Fruit fly (Drosophila melanogaster) whole organism, prepupa: Measurements from ENCODE around the gene Oatp30B.

Source experiments
- Blimp-1 ChIP-seq: fragments of 200-800 bp; sonication (Bioruptor generic); optimal IDR thresholded peaks from 3 replicates; lab custom pipeline; 2017; ENCODE audit warnings: missing biosample characterization, missing genetic modification characterization, mild to moderate bottlenecking, moderate library complexity, missing genetic modification reagents
- CG10631 ChIP-seq: fragments of 200-800 bp; sonication (Bioruptor generic); optimal IDR thresholded peaks from 2 replicates; lab custom pipeline; 2016; ENCODE audit warnings: missing biosample characterization, missing genetic modification characterization
- CG10669 ChIP-seq: fragments of 200-800 bp; sonication (Bioruptor generic); optimal IDR thresholded peaks from 3 replicates; lab custom pipeline; 2018; ENCODE audit warnings: missing biosample characterization, mild to moderate bottlenecking, missing genetic modification characterization, moderate library complexity
- CG11294 ChIP-seq: fragments of 200-800 bp; sonication (Bioruptor generic); IDR thresholded peaks from 2 replicates; pipeline ENCODE4 v1.3.6; 2022; ENCODE audit warnings: missing biosample characterization, missing genetic modification characterization
- CG11762 ChIP-seq: fragments of 200-800 bp; sonication (Bioruptor generic); optimal IDR thresholded peaks from 3 replicates; lab custom pipeline; 2016; ENCODE audit warnings: missing biosample characterization, missing genetic modification characterization; ENCODE audit not compliant: insufficient read depth
- CG11902 ChIP-seq: fragments of 200-800 bp; sonication (Bioruptor generic); optimal IDR thresholded peaks from 3 replicates; lab custom pipeline; 2016; ENCODE audit warnings: missing biosample characterization, missing genetic modification characterization
- CG15336 ChIP-seq: fragments of 200-800 bp; sonication (Bioruptor generic); IDR thresholded peaks from 2 replicates; pipeline ENCODE4 v1.3.6; 2022; ENCODE audit warnings: missing biosample characterization, missing genetic modification characterization
- CG16779 ChIP-seq: fragments of 200-800 bp; sonication (Bioruptor generic); optimal IDR thresholded peaks from 3 replicates; lab custom pipeline; 2017; ENCODE audit warnings: missing biosample characterization, mild to moderate bottlenecking, missing genetic modification characterization
- CG3032 ChIP-seq: fragments of 200-800 bp; optimal IDR thresholded peaks from 2 replicates; lab custom pipeline; 2019; ENCODE audit warnings: missing biosample characterization, mild to moderate bottlenecking, missing genetic modification characterization, moderate library complexity
- CG31627 ChIP-seq: fragments of 200-800 bp; sonication (Bioruptor generic); optimal IDR thresholded peaks from 3 replicates; lab custom pipeline; 2016; ENCODE audit warnings: missing biosample characterization, missing genetic modification characterization
- CG32006 ChIP-seq: fragments of 200-800 bp; sonication (Bioruptor generic); optimal IDR thresholded peaks from 3 replicates; lab custom pipeline; 2017; ENCODE audit warnings: missing biosample characterization, mild to moderate bottlenecking, missing genetic modification characterization
- CG34406 ChIP-seq: fragments of 200-800 bp; sonication (Bioruptor generic); optimal IDR thresholded peaks from 3 replicates; lab custom pipeline; 2016; ENCODE audit warnings: missing biosample characterization, missing genetic modification characterization
- CG3919 ChIP-seq: fragments of 200-800 bp; sonication (Bioruptor generic); optimal IDR thresholded peaks from 3 replicates; lab custom pipeline; 2016; ENCODE audit warnings: missing biosample characterization, missing genetic modification characterization
- CG4318 ChIP-seq: fragments of 200-800 bp; sonication (Bioruptor generic); optimal IDR thresholded peaks from 3 replicates; lab custom pipeline; 2017; ENCODE audit warnings: missing biosample characterization, mild to moderate bottlenecking, missing genetic modification characterization
- CG6163 ChIP-seq: fragments of 200-800 bp; sonication (Bioruptor generic); IDR thresholded peaks from 3 replicates; pipeline ENCODE4 v1.3.6; 2022; ENCODE audit warnings: missing biosample characterization, missing genetic modification characterization
- CG6792 ChIP-seq: fragments of 200-800 bp; sonication (Bioruptor generic); optimal IDR thresholded peaks from 3 replicates; lab custom pipeline; 2016; ENCODE audit warnings: missing biosample characterization, missing genetic modification characterization
- CG6808 ChIP-seq: fragments of 200-800 bp; sonication (Bioruptor generic); optimal IDR thresholded peaks from 3 replicates; lab custom pipeline; 2017; ENCODE audit warnings: missing biosample characterization, missing genetic modification characterization, mild to moderate bottlenecking, moderate library complexity, missing genetic modification reagents
- CG6854 ChIP-seq: fragments of 200-800 bp; sonication (Bioruptor generic); optimal IDR thresholded peaks from 2 replicates; lab custom pipeline; 2017; ENCODE audit warnings: missing biosample characterization, mild to moderate bottlenecking, missing genetic modification characterization
- CG8119 ChIP-seq: fragments of 200-800 bp; sonication (Bioruptor generic); IDR thresholded peaks from 3 replicates; pipeline ENCODE4 v1.3.6; 2022; ENCODE audit warnings: missing biosample characterization, missing genetic modification characterization
- CG8319 ChIP-seq: fragments of 200-800 bp; sonication (Bioruptor generic); optimal IDR thresholded peaks from 3 replicates; lab custom pipeline; 2016; ENCODE audit warnings: missing biosample characterization, missing genetic modification characterization
- CG8632 ChIP-seq: fragments of 200-800 bp; sonication (Bioruptor generic); optimal IDR thresholded peaks from 3 replicates; lab custom pipeline; 2016; ENCODE audit warnings: missing biosample characterization, missing genetic modification characterization
- CG9139 ChIP-seq: fragments of 200-800 bp; sonication (Bioruptor generic); optimal IDR thresholded peaks from 3 replicates; lab custom pipeline; 2017; ENCODE audit warnings: missing biosample characterization, mild to moderate bottlenecking, missing genetic modification characterization
- Eip75B ChIP-seq: fragments of 200-800 bp; sonication (Bioruptor generic); optimal IDR thresholded peaks from 3 replicates; lab custom pipeline; 2016; ENCODE audit warnings: missing biosample characterization, missing genetic modification characterization
- Eip93F ChIP-seq: fragments of 200-800 bp; sonication (Bioruptor generic); optimal IDR thresholded peaks from 2 replicates; lab custom pipeline; 2016; ENCODE audit warnings: missing biosample characterization, mild to moderate bottlenecking, missing genetic modification characterization
- Ets21C ChIP-seq: fragments of 200-800 bp; sonication (Bioruptor generic); optimal IDR thresholded peaks from 3 replicates; lab custom pipeline; 2016; ENCODE audit warnings: missing biosample characterization, missing genetic modification characterization
- Ets96B ChIP-seq: fragments of 200-800 bp; optimal IDR thresholded peaks from 2 replicates; lab custom pipeline; 2019; ENCODE audit warnings: missing biosample characterization, mild to moderate bottlenecking, missing genetic modification characterization, moderate library complexity
- Gug ChIP-seq: fragments of 200-800 bp; sonication (Bioruptor generic); IDR thresholded peaks from 2 replicates; pipeline ENCODE4 v1.3.6; 2022; ENCODE audit warnings: missing biosample characterization, missing genetic modification characterization
- Hr38 ChIP-seq: sonication (Bioruptor generic); optimal IDR thresholded peaks from 2 replicates; lab custom pipeline; 2016; ENCODE audit warnings: missing biosample characterization, missing genetic modification characterization
- Hr39 ChIP-seq: fragments of 200-800 bp; sonication (Bioruptor generic); optimal IDR thresholded peaks from 2 replicates; lab custom pipeline; 2016; ENCODE audit warnings: missing biosample characterization, missing genetic modification characterization
- Met ChIP-seq: fragments of 200-800 bp; sonication (Bioruptor generic); optimal IDR thresholded peaks from 3 replicates; lab custom pipeline; 2016; ENCODE audit warnings: missing biosample characterization, missing genetic modification characterization
- OdsH ChIP-seq: fragments of 200-800 bp; sonication (Bioruptor generic); optimal IDR thresholded peaks from 3 replicates; lab custom pipeline; 2016; ENCODE audit warnings: missing biosample characterization, missing genetic modification characterization
- Smox ChIP-seq: fragments of 200-800 bp; sonication (Bioruptor generic); optimal IDR thresholded peaks from 3 replicates; lab custom pipeline; 2016; ENCODE audit warnings: missing biosample characterization, missing genetic modification characterization
- Sox102F ChIP-seq: fragments of 200-800 bp; sonication (Bioruptor generic); optimal IDR thresholded peaks from 2 replicates; lab custom pipeline; 2016; ENCODE audit warnings: missing biosample characterization, mild to moderate bottlenecking, missing genetic modification characterization
- Sox15 ChIP-seq: fragments of 200-800 bp; sonication (Bioruptor generic); optimal IDR thresholded peaks from 3 replicates; lab custom pipeline; 2016; ENCODE audit warnings: missing biosample characterization, missing genetic modification characterization
- achi ChIP-seq: fragments of 200-800 bp; sonication (Bioruptor generic); optimal IDR thresholded peaks from 3 replicates; lab custom pipeline; 2016; ENCODE audit warnings: missing biosample characterization, missing genetic modification characterization
- acj6 ChIP-seq: fragments of 200-800 bp; sonication (Bioruptor generic); optimal IDR thresholded peaks from 3 replicates; lab custom pipeline; 2016; ENCODE audit warnings: missing biosample characterization, missing genetic modification characterization
- dac ChIP-seq: fragments of 200-800 bp; sonication (Bioruptor generic); optimal IDR thresholded peaks from 2 replicates; lab custom pipeline; 2017; ENCODE audit warnings: missing biosample characterization, mild to moderate bottlenecking, missing genetic modification characterization
- eg ChIP-seq: fragments of 200-800 bp; sonication (Bioruptor generic); IDR thresholded peaks from 3 replicates; pipeline ENCODE4 v1.3.6; 2022; ENCODE audit warnings: missing biosample characterization, missing genetic modification characterization
- esn ChIP-seq: fragments of 200-800 bp; sonication (Bioruptor generic); optimal IDR thresholded peaks from 2 replicates; lab custom pipeline; 2016; ENCODE audit warnings: missing biosample characterization, mild to moderate bottlenecking, missing genetic modification characterization, moderate library complexity
- fd59A ChIP-seq: fragments of 200-800 bp; sonication (Bioruptor generic); optimal IDR thresholded peaks from 2 replicates; lab custom pipeline; 2017; ENCODE audit warnings: missing biosample characterization, mild to moderate bottlenecking, missing genetic modification characterization, missing genetic modification reagents
- fd85E ChIP-seq: fragments of 200-800 bp; sonication (Bioruptor generic); optimal IDR thresholded peaks from 3 replicates; lab custom pipeline; 2016; ENCODE audit warnings: missing biosample characterization, missing genetic modification characterization
- lz ChIP-seq: fragments of 200-800 bp; sonication (Bioruptor generic); optimal IDR thresholded peaks from 3 replicates; lab custom pipeline; 2016; ENCODE audit warnings: missing biosample characterization, missing genetic modification characterization
- net ChIP-seq: fragments of 200-800 bp; sonication (Bioruptor generic); optimal IDR thresholded peaks from 3 replicates; lab custom pipeline; 2016; ENCODE audit warnings: missing biosample characterization, missing genetic modification characterization
- pdm3 ChIP-seq: fragments of 200-800 bp; sonication (Bioruptor generic); optimal IDR thresholded peaks from 3 replicates; lab custom pipeline; 2016; ENCODE audit warnings: missing biosample characterization, missing genetic modification characterization
- spab ChIP-seq: fragments of 200-800 bp; sonication (Bioruptor generic); optimal IDR thresholded peaks from 2 replicates; lab custom pipeline; 2017; ENCODE audit warnings: missing biosample characterization, mild to moderate bottlenecking, missing genetic modification characterization, missing genetic modification reagents
- ss ChIP-seq, 2 experiments: fragments of 200-800 bp; sonication (Bioruptor generic); optimal IDR thresholded peaks; 2 replicates in 1 of 2; 3 replicates in 1 of 2; lab custom pipeline; 2017 to 2018; ENCODE audit warnings: mild to moderate bottlenecking in 2 of 2, missing biosample characterization in 2 of 2, missing genetic modification characterization in 2 of 2, moderate library complexity in 1 of 2
- svp ChIP-seq: fragments of 200-800 bp; sonication (Bioruptor generic); peaks from one replicate; lab custom pipeline; 2016; ENCODE audit warnings: missing biosample characterization, missing genetic modification characterization
- topi ChIP-seq: fragments of 200-800 bp; sonication (Bioruptor generic); optimal IDR thresholded peaks from 3 replicates; lab custom pipeline; 2016; ENCODE audit warnings: missing biosample characterization, missing genetic modification characterization
- vri ChIP-seq: fragments of 200-800 bp; sonication (Bioruptor generic); optimal IDR thresholded peaks from 3 replicates; lab custom pipeline; 2016; ENCODE audit warnings: missing biosample characterization, mild to moderate bottlenecking, missing genetic modification characterization

Gene Oatp30B

dm6 chr2L:9520886-9521868 is at the start of gene Oatp30B:
Gene Oatp30B (plus strand): TSS chr2L:9521210.
- peak; percentile 88 for TF ChIP-seq vri (GFP tag; lab: Kevin White, UChicago)
- peak; percentile 96 for TF ChIP-seq Smox (GFP tag; lab: Kevin White, UChicago)
- peak; percentile 95 for TF ChIP-seq CG10631 (GFP tag; lab: Kevin White, UChicago)
- TF ChIP-seq net (GFP tag; lab: Kevin White, UChicago): peak; percentile 89
- peak; percentile 97 for TF ChIP-seq CG6163 (GFP tag; lab: Robert Waterston, UW)
- TF ChIP-seq Ets96B (tag; lab: Kevin White, UChicago): peak; percentile 93
- TF ChIP-seq lz (GFP tag; lab: Kevin White, UChicago): peak; percentile 96
- peak; percentile 90 for TF ChIP-seq achi (GFP tag; lab: Kevin White, UChicago)
- TF ChIP-seq topi: peak; percentile 92
- TF ChIP-seq Eip93F: peak; percentile 93
- peak; percentile 89; the same call in 1 of the 2 replicates for TF ChIP-seq CG11294 (GFP tag; lab: Robert Waterston, UW)
- TF ChIP-seq CG6808 (GFP tag; lab: Kevin White, UChicago): peak; percentile 79
- TF ChIP-seq pdm3 (GFP tag; lab: Kevin White, UChicago): peak; percentile 95
- TF ChIP-seq dac: peak; percentile 75
- TF ChIP-seq Blimp-1 (GFP tag; lab: Kevin White, UChicago): peak; percentile 57
- peak; percentile 74 for TF ChIP-seq fd59A (GFP tag; lab: Kevin White, UChicago)
- TF ChIP-seq eg (GFP tag; lab: Robert Waterston, UW): peak; percentile 97
- TF ChIP-seq spab (GFP tag; lab: Kevin White, UChicago): peak; percentile 60
- peak; percentile 71 for TF ChIP-seq CG6854 (GFP tag; lab: Kevin White, UChicago)
- peak; percentile 90 for TF ChIP-seq Sox15 (GFP tag; lab: Kevin White, UChicago)
- TF ChIP-seq CG11762 (GFP tag; lab: Kevin White, UChicago): peak; percentile 88
- TF ChIP-seq OdsH (GFP tag; lab: Kevin White, UChicago): peak; percentile 95
- peak; percentile 66 for TF ChIP-seq CG9139 (GFP tag; lab: Kevin White, UChicago)
- TF ChIP-seq CG31627 (GFP tag; lab: Kevin White, UChicago): peak; percentile 97
- TF ChIP-seq CG4318: peak; percentile 80
- TF ChIP-seq CG10669 (GFP tag; lab: Kevin White, UChicago): peak; percentile 87
- TF ChIP-seq acj6 (GFP tag; lab: Kevin White, UChicago): peak; percentile 94
- peak; percentile 90 for TF ChIP-seq Ets21C (GFP tag; lab: Kevin White, UChicago)
- TF ChIP-seq esn (GFP tag; lab: Kevin White, UChicago): peak; percentile 96
- peak; percentile 79 for TF ChIP-seq fd85E (GFP tag; lab: Kevin White, UChicago)
- peak; percentile 93 for TF ChIP-seq Met (GFP tag; lab: Kevin White, UChicago)
- peak; percentile 90 for TF ChIP-seq CG8632 (GFP tag; lab: Kevin White, UChicago)
- peak; percentile 89 for TF ChIP-seq CG32006 (GFP tag; lab: Kevin White, UChicago)
- TF ChIP-seq svp (GFP tag; lab: Kevin White, UChicago): peak; percentile 97
- peak; percentile 92 for TF ChIP-seq CG15336
- peak; percentile 84 for TF ChIP-seq CG16779 (tag; lab: Kevin White, UChicago)
- TF ChIP-seq CG8319 (GFP tag; lab: Kevin White, UChicago): peak; percentile 85
- peak; percentile 57 to 83 for TF ChIP-seq ss (GFP tag; optimal IDR thresholded peaks at IDR 0.05; lab: Kevin White, UChicago)
- TF ChIP-seq Sox102F (GFP tag; lab: Kevin White, UChicago): peak; percentile 94
- no peak; the same call in 1 of the 3 replicates for TF ChIP-seq CG8119 (GFP tag; lab: Robert Waterston, UW)
- TF ChIP-seq Gug (GFP tag; lab: Robert Waterston, UW): peak; percentile 91
- TF ChIP-seq Hr38: peak; percentile 21
- peak; percentile 94 for TF ChIP-seq CG3032 (tag; lab: Kevin White, UChicago)
- TF ChIP-seq CG34406 (GFP tag; lab: Kevin White, UChicago): peak; percentile 93
- peak; percentile 94 for TF ChIP-seq Hr39 (GFP tag; lab: Kevin White, UChicago)
- peak; percentile 91 for TF ChIP-seq CG6792
- TF ChIP-seq CG3919 (GFP tag; lab: Kevin White, UChicago): peak; percentile 93
- TF ChIP-seq CG11902 (GFP tag; lab: Kevin White, UChicago): peak; percentile 89
- peak; percentile 93 for TF ChIP-seq Eip75B
